Worm (Caenorhabditis elegans) whole organism, L4 larva: ENCODE data around the gene sre-46.

Experiments used
- hmg-1.1 ChIP-seq: fragments of 200-800 bp; sonication (Bioruptor generic); IDR thresholded peaks from 2 replicates; pipeline ENCODE4 v1.3.6; 2022; ENCODE audit warnings: missing genetic modification reagents, missing genetic modification characterization, missing compliant biosample characterization
- pqm-1 ChIP-seq: sonication (generic microtip); optimal IDR thresholded peaks from 2 replicates; lab custom pipeline; 2017; ENCODE audit warnings: missing biosample characterization, missing genetic modification characterization
- ztf-11 ChIP-seq: fragments of 150-350 bp; optimal IDR thresholded peaks from 2 replicates; lab custom pipeline; 2014; ENCODE audit warnings: missing biosample characterization, missing genetic modification characterization

DNA sequence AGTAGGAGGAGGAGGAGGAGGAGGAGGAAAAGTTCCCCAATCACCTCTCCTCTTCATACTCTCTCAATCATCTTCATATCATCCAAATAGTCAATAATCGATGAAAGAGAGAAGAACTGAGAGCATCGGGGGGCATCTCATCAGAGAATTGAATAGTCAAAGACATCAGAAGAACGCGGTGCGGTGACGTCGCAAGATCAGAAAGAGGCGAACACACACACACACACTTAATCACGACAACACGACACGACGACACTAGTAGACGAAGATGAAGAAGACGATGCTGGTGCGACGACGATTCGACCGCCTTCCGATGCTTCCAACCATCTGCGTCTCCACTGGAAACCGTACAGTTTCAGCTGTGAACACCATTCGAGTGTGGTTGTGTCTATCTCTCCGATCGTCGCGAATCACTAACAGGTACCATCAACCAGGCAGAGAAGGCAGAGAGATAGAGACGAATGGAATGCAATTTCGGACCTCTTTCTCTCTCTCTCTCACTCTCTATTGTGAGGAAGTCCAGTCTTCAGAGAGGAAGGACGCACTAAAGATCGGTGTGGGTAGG lies 42.5 kb downstream of the sre-46 start:
- TF ChIP-seq ztf-11 (tag; lab: Kevin White, UChicago) (no peak), hmg-1.1 (no peak), pqm-1 (tag; lab: Kevin White, UChicago) (no peak)
